Worm (Caenorhabditis elegans) whole organism, mixed stage, embryonic: ENCODE results near the gene gar-1.

Experiments
- bed-3 ChIP-seq: fragments of 200-800 bp; sonication (Bioruptor generic); optimal IDR thresholded peaks from 3 replicates; lab custom pipeline; 2018; ENCODE audit warnings: mild to moderate bottlenecking, missing genetic modification characterization, moderate library complexity, missing compliant biosample characterization
- blmp-1 ChIP-seq: fragments of 150-350 bp; optimal IDR thresholded peaks from 2 replicates; lab custom pipeline; 2014; ENCODE audit warnings: missing biosample characterization, missing genetic modification characterization
- ceh-39 ChIP-seq: fragments of 150-350 bp; optimal IDR thresholded peaks from 2 replicates; lab custom pipeline; 2014; ENCODE audit warnings: missing biosample characterization, missing genetic modification characterization
- ceh-43 ChIP-seq: fragments of 200-800 bp; sonication (Bioruptor generic); optimal IDR thresholded peaks from 2 replicates; lab custom pipeline; 2018; ENCODE audit warnings: mild to moderate bottlenecking, missing genetic modification characterization, moderate library complexity, missing compliant biosample characterization
- ceh-83 ChIP-seq: fragments of 200-800 bp; sonication (Bioruptor generic); optimal IDR thresholded peaks from 2 replicates; lab custom pipeline; 2018; ENCODE audit warnings: mild to moderate bottlenecking, missing genetic modification characterization, missing compliant biosample characterization
- ces-1 ChIP-seq: fragments of 150-350 bp; optimal IDR thresholded peaks from 2 replicates; lab custom pipeline; 2014; ENCODE audit warnings: missing biosample characterization, missing genetic modification reagents, missing genetic modification characterization
- cnd-1 ChIP-seq: fragments of 200-800 bp; sonication (Bioruptor generic); optimal IDR thresholded peaks from 2 replicates; lab custom pipeline; 2018; ENCODE audit warnings: mild to moderate bottlenecking, missing genetic modification characterization, missing compliant biosample characterization
- drap-1 ChIP-seq: fragments of 200-800 bp; sonication (Bioruptor generic); optimal IDR thresholded peaks from 3 replicates; lab custom pipeline; 2018; ENCODE audit warnings: mild to moderate bottlenecking, missing genetic modification characterization, missing compliant biosample characterization
- elt-1 ChIP-seq: sonication (generic microtip); optimal IDR thresholded peaks from 2 replicates; lab custom pipeline; 2017; ENCODE audit warnings: missing genetic modification characterization, mild to moderate bottlenecking, missing compliant biosample characterization, antibody characterized with exemption, moderate library complexity, borderline replicate concordance; ENCODE audit not compliant: insufficient read depth
- elt-3 ChIP-seq: fragments of 150-350 bp; optimal IDR thresholded peaks from 2 replicates; lab custom pipeline; 2014; ENCODE audit warnings: missing biosample characterization, missing genetic modification characterization
- flh-1 ChIP-seq: fragments of 200-800 bp; sonication (Bioruptor generic); optimal IDR thresholded peaks from 2 replicates; lab custom pipeline; 2018; ENCODE audit warnings: mild to moderate bottlenecking, missing genetic modification characterization, moderate library complexity, missing compliant biosample characterization
- ham-2 ChIP-seq: fragments of 200-800 bp; sonication (Bioruptor generic); optimal IDR thresholded peaks from 2 replicates; lab custom pipeline; 2018; ENCODE audit warnings: mild to moderate bottlenecking, missing genetic modification characterization, missing compliant biosample characterization
- hlh-1 ChIP-seq: fragments of 150-350 bp; optimal IDR thresholded peaks from 2 replicates; lab custom pipeline; 2014; ENCODE audit warnings: missing biosample characterization, missing genetic modification reagents, missing genetic modification characterization
- lin-13 ChIP-seq: fragments of 150-350 bp; optimal IDR thresholded peaks from 2 replicates; lab custom pipeline; 2014; ENCODE audit warnings: missing biosample characterization, missing genetic modification characterization
- lin-32 ChIP-seq: fragments of 200-800 bp; sonication (Bioruptor generic); optimal IDR thresholded peaks from 2 replicates; lab custom pipeline; 2018; ENCODE audit warnings: mild to moderate bottlenecking, missing genetic modification characterization, missing compliant biosample characterization
- lsy-2 ChIP-seq: fragments of 150-350 bp; optimal IDR thresholded peaks from 2 replicates; lab custom pipeline; 2014; ENCODE audit warnings: missing biosample characterization, missing genetic modification characterization
- mab-5 ChIP-seq: fragments of 150-350 bp; optimal IDR thresholded peaks from 2 replicates; lab custom pipeline; 2014; ENCODE audit warnings: missing biosample characterization, missing genetic modification characterization
- mls-2 ChIP-seq: sonication (generic microtip); optimal IDR thresholded peaks from 2 replicates; lab custom pipeline; 2016; ENCODE audit warnings: mild to moderate bottlenecking, missing genetic modification characterization, moderate library complexity, missing compliant biosample characterization
- nhr-12 ChIP-seq: fragments of 150-350 bp; optimal IDR thresholded peaks from 2 replicates; lab custom pipeline; 2014; ENCODE audit warnings: missing biosample characterization, missing genetic modification characterization
- nhr-2 ChIP-seq: fragments of 150-350 bp; optimal IDR thresholded peaks from 2 replicates; lab custom pipeline; 2014; ENCODE audit warnings: missing biosample characterization, missing genetic modification characterization
- nhr-237 ChIP-seq: fragments of 150-350 bp; optimal IDR thresholded peaks from 2 replicates; lab custom pipeline; 2014; ENCODE audit warnings: missing biosample characterization, missing genetic modification characterization
- nhr-76 ChIP-seq: sonication (generic microtip); optimal IDR thresholded peaks from 2 replicates; lab custom pipeline; 2017; ENCODE audit warnings: missing biosample characterization, missing genetic modification characterization
- pha-4 ChIP-seq: fragments of 150-350 bp; optimal IDR thresholded peaks from 2 replicates; lab custom pipeline; 2018; ENCODE audit warnings: missing biosample characterization, missing genetic modification reagents, missing genetic modification characterization
- sem-2 ChIP-seq: fragments of 200-800 bp; sonication (Bioruptor generic); optimal IDR thresholded peaks from 2 replicates; lab custom pipeline; 2018; ENCODE audit warnings: mild to moderate bottlenecking, missing genetic modification characterization, missing compliant biosample characterization
- snpc-4 ChIP-seq: fragments of 150-350 bp; optimal IDR thresholded peaks from 2 replicates; lab custom pipeline; 2014; ENCODE audit warnings: missing biosample characterization, missing genetic modification characterization
- sptf-1 ChIP-seq: sonication (generic microtip); optimal IDR thresholded peaks from 2 replicates; lab custom pipeline; 2017; ENCODE audit warnings: mild to moderate bottlenecking, missing genetic modification characterization, moderate library complexity, missing compliant biosample characterization
- tbx-8 ChIP-seq: fragments of 200-800 bp; sonication (Bioruptor generic); optimal IDR thresholded peaks from 2 replicates; lab custom pipeline; 2018; ENCODE audit warnings: mild to moderate bottlenecking, missing genetic modification characterization, moderate library complexity, missing compliant biosample characterization
- unc-120 ChIP-seq: sonication (generic microtip); optimal IDR thresholded peaks from 2 replicates; lab custom pipeline; 2017; ENCODE audit warnings: missing genetic modification characterization, missing compliant biosample characterization; ENCODE audit not compliant: poor library complexity, severe bottlenecking
- unc-39 ChIP-seq: fragments of 150-350 bp; optimal IDR thresholded peaks from 2 replicates; lab custom pipeline; 2014; ENCODE audit warnings: missing biosample characterization, missing genetic modification characterization
- unc-62 ChIP-seq: fragments of 150-350 bp; optimal IDR thresholded peaks from 2 replicates; lab custom pipeline; 2014; ENCODE audit warnings: missing biosample characterization, missing genetic modification reagents, missing genetic modification characterization
- zip-8 ChIP-seq: fragments of 150-350 bp; optimal IDR thresholded peaks from 2 replicates; lab custom pipeline; 2014; ENCODE audit warnings: missing biosample characterization, missing genetic modification characterization
- ztf-11 ChIP-seq: fragments of 150-350 bp; optimal IDR thresholded peaks from 2 replicates; lab custom pipeline; 2014; ENCODE audit warnings: missing biosample characterization, missing genetic modification characterization

The gar-1 gene

DNA sequence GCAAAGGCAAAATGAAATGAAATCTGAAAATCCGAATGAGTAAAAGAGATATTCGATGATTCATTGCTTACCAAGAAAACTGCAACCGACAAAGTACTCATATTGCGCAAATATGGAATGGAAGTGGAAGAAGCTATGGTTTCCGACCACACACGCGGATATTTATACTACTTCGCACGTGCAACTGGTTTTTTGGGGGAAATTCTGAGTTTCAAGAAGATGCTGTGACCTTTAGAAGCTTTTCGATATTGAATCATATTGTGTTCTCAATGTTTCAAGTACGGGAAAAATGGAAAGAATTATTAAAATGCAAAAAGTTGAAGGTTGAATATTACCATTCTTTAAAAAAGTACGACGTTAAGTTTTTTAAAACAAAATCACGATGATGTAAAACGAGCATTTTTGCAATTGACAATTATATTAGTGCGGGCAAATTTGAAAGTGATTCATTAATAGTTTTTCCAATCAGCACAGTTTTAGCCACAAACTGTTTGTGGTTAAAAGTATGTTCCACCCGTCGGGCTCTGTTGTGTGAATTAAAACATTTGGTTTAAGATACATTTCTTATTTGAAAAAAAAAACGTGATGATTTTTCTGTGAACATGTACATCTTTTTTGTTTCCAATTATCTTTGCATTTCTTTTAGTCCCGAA, 33.7 kb downstream of the gar-1 start, which contains the start of the genes grl-6 and K10C2.6:
grl-6 (minus strand) TSS at position 101 of the 653 bp plus-strand sequence.
K10C2.6 (plus strand) TSS at position 603 of the 653 bp plus-strand sequence.
- TF ChIP-seq elt-1 (no peak), blmp-1 (tag; lab: Kevin White, UChicago) (no peak), cnd-1 (tag; lab: Kevin White, UChicago) (no peak), tbx-8 (GFP tag; lab: Kevin White, UChicago) (no peak), unc-39 (no peak), ham-2 (no peak), elt-3 (tag; lab: Kevin White, UChicago) (no peak)

DNA sequence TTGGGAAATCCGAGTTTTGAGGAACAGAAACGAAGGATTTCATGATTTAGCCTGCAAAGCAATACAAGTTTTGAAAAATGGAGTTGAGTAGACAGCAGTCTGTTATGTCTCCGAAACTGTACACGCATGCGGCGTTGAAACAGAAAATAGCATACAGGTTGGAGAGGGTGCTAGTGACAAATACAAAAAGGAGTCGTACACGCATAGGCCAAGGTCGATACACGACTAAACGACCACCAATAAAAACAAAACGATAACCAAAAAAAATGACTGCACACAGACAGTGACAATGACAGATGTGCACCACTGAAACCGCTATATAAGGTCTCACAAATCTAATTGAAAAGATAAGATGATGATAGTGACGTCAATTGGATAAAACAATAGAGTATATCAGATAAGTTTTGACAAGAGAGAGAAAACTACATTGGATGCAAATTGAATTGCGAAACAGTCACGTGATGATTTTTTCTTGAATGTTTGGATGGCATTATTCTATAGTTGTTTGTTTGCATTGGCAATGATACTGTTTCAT, 35.7 kb downstream of the gar-1 start, which contains the start of gene fah-1:
fah-1 (minus strand) TSS at position 51 of the 535 bp plus-strand sequence.
- TF ChIP-seq ztf-11 (tag; lab: Kevin White, UChicago) (no peak), mab-5 (no peak), zip-8 (no peak), flh-1 (no peak), ces-1 (GFP tag; lab: Kevin White, UChicago) (no peak), elt-1 (no peak), blmp-1 (tag; lab: Kevin White, UChicago) (no peak), nhr-237 (tag; lab: Kevin White, UChicago) (no peak), unc-62 (GFP tag; lab: Kevin White, UChicago) (peak; percentile 30), ceh-43 (GFP tag; lab: Kevin White, UChicago) (no peak), lin-32 (GFP tag; lab: Kevin White, UChicago) (no peak), elt-3 (tag; lab: Kevin White, UChicago) (peak; percentile 69), ceh-83 (no peak), nhr-2 (peak; percentile 56), tbx-8 (GFP tag; lab: Kevin White, UChicago) (no peak), hlh-1 (tag; lab: Kevin White, UChicago) (no peak), lsy-2 (tag; lab: Kevin White, UChicago) (no peak), cnd-1 (tag; lab: Kevin White, UChicago) (no peak), nhr-12 (tag; lab: Kevin White, UChicago) (no peak), nhr-76 (tag; lab: Kevin White, UChicago) (no peak), snpc-4 (tag; lab: Kevin White, UChicago) (no peak)
- TF ChIP-seq, all 35 proteins: peak for 3

DNA sequence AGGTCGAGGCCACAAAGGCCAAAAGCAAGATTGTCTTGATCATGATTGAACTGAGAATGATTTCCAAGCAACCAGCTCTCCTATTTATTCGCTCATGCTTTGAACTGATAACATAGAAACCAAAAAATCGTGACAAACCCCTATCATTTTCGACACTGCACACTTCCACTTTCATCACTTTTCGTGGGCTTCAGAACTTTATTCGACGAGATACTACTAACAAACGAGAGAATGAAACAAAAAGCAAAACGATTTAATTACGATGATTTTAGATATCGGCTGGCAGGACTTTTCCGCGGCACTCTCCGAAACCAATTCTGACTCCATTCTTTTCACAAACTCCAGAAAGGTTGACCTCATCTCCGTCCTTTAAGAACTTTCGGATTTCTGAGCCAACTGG, 38.1 kb downstream of the gar-1 start, which contains the start of gene asp-14:
asp-14 (minus strand) TSS at position 101 of the 400 bp plus-strand sequence.
- TF ChIP-seq lin-32 (GFP tag; lab: Kevin White, UChicago) (no peak), hlh-1 (tag; lab: Kevin White, UChicago) (no peak), cnd-1 (tag; lab: Kevin White, UChicago) (no peak), ztf-11 (tag; lab: Kevin White, UChicago) (no peak), mab-5 (no peak)

- no peak for TF ChIP-seq lin-13 (tag; lab: Kevin White, UChicago)
- no peak for TF ChIP-seq elt-3 (tag; lab: Kevin White, UChicago)
- TF ChIP-seq flh-1: no peak
- no peak for TF ChIP-seq unc-120
- TF ChIP-seq ceh-39 (tag; lab: Kevin White, UChicago): no peak
- no peak for TF ChIP-seq ces-1 (GFP tag; lab: Kevin White, UChicago)
Observed at ce11 chrX:6445239-6445638, 39.4 kb downstream of the gar-1 start.

DNA sequence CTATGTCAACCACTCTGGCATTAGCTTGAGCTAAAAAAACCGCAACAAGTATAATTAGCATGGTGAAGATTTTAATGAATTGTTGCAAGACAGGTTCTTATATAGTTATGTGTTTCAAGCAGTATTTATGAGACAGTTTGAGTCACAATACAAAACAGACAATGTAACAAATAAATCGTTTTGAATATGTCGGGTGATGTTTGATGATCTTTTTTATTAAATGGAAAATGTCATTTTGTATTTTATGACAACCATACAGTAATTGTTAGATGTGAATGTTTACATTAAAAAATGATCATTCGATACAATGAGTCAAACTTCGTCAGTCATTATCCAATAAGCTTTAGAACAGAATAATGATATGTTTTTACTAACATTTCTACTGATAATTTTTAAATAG, 41.3 kb downstream of the gar-1 start, which contains the start of gene K10C2.7:
K10C2.7 (minus strand) TSS at position 101 of the 400 bp plus-strand sequence.
- TF ChIP-seq mab-5: no peak
- no peak for TF ChIP-seq nhr-237 (tag; lab: Kevin White, UChicago)
- TF ChIP-seq, all 35 proteins: peak for 0

DNA sequence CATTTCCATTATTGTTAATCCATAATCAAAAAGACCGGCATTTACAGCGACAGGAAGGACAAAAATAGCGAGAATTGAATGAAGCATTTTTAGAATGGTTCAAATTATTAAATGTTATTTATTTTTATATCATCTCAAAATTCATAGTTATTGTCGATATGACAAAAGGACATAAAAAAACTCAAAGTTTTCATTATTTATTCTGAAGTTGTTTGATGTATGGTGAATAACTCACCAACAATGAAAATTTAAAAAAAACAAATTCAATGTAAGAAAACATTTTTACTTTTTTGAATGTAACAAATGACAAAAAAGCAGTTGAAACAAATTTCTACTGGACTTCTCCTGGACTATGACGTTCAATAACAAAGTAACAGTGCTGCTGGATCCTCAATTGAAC, 44.2 kb downstream of the gar-1 start, which contains the start of gene K10C2.14:
K10C2.14 (minus strand) TSS at position 101 of the 400 bp plus-strand sequence.
- TF ChIP-seq sptf-1 (tag; lab: Kevin White, UChicago) (no peak), elt-1 (no peak), unc-120 (no peak), nhr-12 (tag; lab: Kevin White, UChicago) (no peak), ham-2 (no peak), ceh-43 (GFP tag; lab: Kevin White, UChicago) (no peak), sem-2 (GFP tag; lab: Kevin White, UChicago) (no peak), drap-1 (no peak), cnd-1 (tag; lab: Kevin White, UChicago) (no peak), lin-32 (GFP tag; lab: Kevin White, UChicago) (no peak), bed-3 (no peak), unc-39 (no peak), mls-2 (tag; lab: Kevin White, UChicago) (no peak), ceh-83 (no peak), ces-1 (GFP tag; lab: Kevin White, UChicago) (no peak), ceh-39 (tag; lab: Kevin White, UChicago) (no peak), pha-4 (tag; lab: Kevin White, UChicago) (no peak), tbx-8 (GFP tag; lab: Kevin White, UChicago) (no peak)
